Fruit fly (Drosophila melanogaster) whole organism, adult: ENCODE measurements around the gene CG14219.

ENCODE experiments used
- CG11617 ChIP-seq: fragments of 200-800 bp; sonication (Bioruptor generic); optimal IDR thresholded peaks from 2 replicates; lab custom pipeline; 2017; ENCODE audit warnings: mild to moderate bottlenecking, missing biosample characterization, missing genetic modification reagents, missing genetic modification characterization
- CG12768 ChIP-seq: fragments of 200-800 bp; sonication (Bioruptor generic); optimal IDR thresholded peaks from 2 replicates; lab custom pipeline; 2017; ENCODE audit warnings: missing biosample characterization, missing genetic modification characterization, mild to moderate bottlenecking, moderate library complexity, missing genetic modification reagents
- CG14711 ChIP-seq: fragments of 200-800 bp; sonication (Bioruptor generic); optimal IDR thresholded peaks from 2 replicates; lab custom pipeline; 2018; ENCODE audit warnings: missing biosample characterization, mild to moderate bottlenecking, missing genetic modification characterization, moderate library complexity
- CG1620 ChIP-seq: fragments of 200-800 bp; sonication (Bioruptor generic); optimal IDR thresholded peaks from 2 replicates; lab custom pipeline; 2016; ENCODE audit warnings: missing biosample characterization, missing genetic modification characterization
- CG33017 ChIP-seq: fragments of 200-800 bp; sonication (Bioruptor generic); optimal IDR thresholded peaks from 2 replicates; lab custom pipeline; 2018; ENCODE audit warnings: missing biosample characterization, mild to moderate bottlenecking, missing genetic modification characterization, moderate library complexity
- CG5204 ChIP-seq: fragments of 200-800 bp; sonication (Bioruptor generic); optimal IDR thresholded peaks from 2 replicates; lab custom pipeline; 2016; ENCODE audit warnings: missing biosample characterization, missing genetic modification characterization
- CG7045 ChIP-seq: fragments of 200-800 bp; sonication (Bioruptor generic); optimal IDR thresholded peaks from 2 replicates; lab custom pipeline; 2017; ENCODE audit warnings: missing biosample characterization, mild to moderate bottlenecking, missing genetic modification characterization
- CG7101 ChIP-seq: fragments of 200-800 bp; sonication (Bioruptor generic); optimal IDR thresholded peaks from 2 replicates; lab custom pipeline; 2018; ENCODE audit warnings: missing biosample characterization, mild to moderate bottlenecking, missing genetic modification characterization, moderate library complexity
- Clk ChIP-seq: fragments of 200-800 bp; sonication (Bioruptor generic); optimal IDR thresholded peaks from 2 replicates; lab custom pipeline; 2017; ENCODE audit warnings: missing biosample characterization, missing genetic modification characterization
- Crg-1 ChIP-seq: fragments of 200-800 bp; sonication (Bioruptor generic); optimal IDR thresholded peaks from 2 replicates; lab custom pipeline; 2016; ENCODE audit warnings: missing biosample characterization, missing genetic modification characterization
- Hr96 ChIP-seq: fragments of 200-800 bp; sonication (Bioruptor generic); optimal IDR thresholded peaks from 2 replicates; lab custom pipeline; 2016; ENCODE audit warnings: missing biosample characterization, missing genetic modification characterization
- Mnt ChIP-seq: fragments of 200-800 bp; sonication (Bioruptor generic); optimal IDR thresholded peaks from 2 replicates; lab custom pipeline; 2016; ENCODE audit warnings: missing biosample characterization, mild to moderate bottlenecking, missing genetic modification characterization
- bab1 ChIP-seq: fragments of 200-800 bp; sonication (Bioruptor generic); optimal IDR thresholded peaks from 3 replicates; lab custom pipeline; 2019; ENCODE audit warnings: missing biosample characterization, mild to moderate bottlenecking, missing genetic modification characterization, moderate library complexity
- cic ChIP-seq: fragments of 200-800 bp; sonication (Bioruptor generic); optimal IDR thresholded peaks from 2 replicates; lab custom pipeline; 2017; ENCODE audit warnings: missing biosample characterization, mild to moderate bottlenecking, missing genetic modification characterization, moderate library complexity
- cnc ChIP-seq, 2 experiments: fragments of >200 bp; optimal IDR thresholded peaks; 2 replicates each; lab custom pipeline; 2017
- kay ChIP-seq: fragments of 200-800 bp; sonication (Bioruptor generic); peaks from one replicate; lab custom pipeline; 2016; ENCODE audit warnings: missing biosample characterization, missing genetic modification characterization, borderline replicate concordance
- ovo ChIP-seq: fragments of 200-800 bp; sonication (Bioruptor generic); optimal IDR thresholded peaks from 2 replicates; lab custom pipeline; 2016; ENCODE audit warnings: missing biosample characterization, missing genetic modification characterization
- pad ChIP-seq: fragments of 200-800 bp; sonication (Bioruptor generic); optimal IDR thresholded peaks from 3 replicates; lab custom pipeline; 2017; ENCODE audit warnings: missing biosample characterization, missing genetic modification characterization, mild to moderate bottlenecking, moderate library complexity, missing genetic modification reagents
- tj ChIP-seq: fragments of 200-800 bp; sonication (Bioruptor generic); optimal IDR thresholded peaks from 3 replicates; lab custom pipeline; 2017; ENCODE audit warnings: missing biosample characterization, mild to moderate bottlenecking, missing genetic modification characterization, moderate library complexity
- toe ChIP-seq: fragments of 200-800 bp; sonication (Bioruptor generic); optimal IDR thresholded peaks from 2 replicates; lab custom pipeline; 2016; ENCODE audit warnings: missing biosample characterization, missing genetic modification characterization

Gene CG14219

DNA sequence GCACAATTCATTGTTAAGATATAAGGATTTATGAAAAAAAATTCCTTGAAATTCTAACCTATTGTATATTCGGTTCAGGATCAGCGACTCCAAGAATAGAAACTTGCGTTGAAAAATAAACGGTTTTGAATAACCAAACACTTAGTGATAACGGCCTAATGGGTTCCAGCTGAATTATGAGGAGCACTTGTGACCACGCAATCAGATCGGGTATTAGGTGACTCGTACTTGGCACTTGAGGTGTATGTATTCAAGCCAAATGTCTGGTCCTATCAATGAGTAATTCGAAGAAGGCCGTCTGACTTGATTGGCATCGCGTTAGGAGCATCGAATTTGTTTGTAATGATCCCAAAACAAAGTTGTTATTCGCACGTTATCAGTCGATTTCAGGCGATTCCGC is 609 bp upstream of the CG14219 start:
- TF ChIP-seq CG7101 (tag; lab: Kevin White, UChicago) (no peak), CG1620 (GFP tag; lab: Kevin White, UChicago) (no peak), CG11617 (GFP tag; lab: Kevin White, UChicago) (no peak), Crg-1 (GFP tag; lab: Kevin White, UChicago) (no peak), kay (GFP tag; lab: Kevin White, UChicago) (no peak), pad (no peak), CG5204 (GFP tag; lab: Kevin White, UChicago) (no peak), CG7045 (no peak), CG14711 (no peak), Hr96 (no peak), cnc (optimal IDR thresholded peaks at IDR 0.05; lab: Kevin White, UChicago) (no peak)

DNA sequence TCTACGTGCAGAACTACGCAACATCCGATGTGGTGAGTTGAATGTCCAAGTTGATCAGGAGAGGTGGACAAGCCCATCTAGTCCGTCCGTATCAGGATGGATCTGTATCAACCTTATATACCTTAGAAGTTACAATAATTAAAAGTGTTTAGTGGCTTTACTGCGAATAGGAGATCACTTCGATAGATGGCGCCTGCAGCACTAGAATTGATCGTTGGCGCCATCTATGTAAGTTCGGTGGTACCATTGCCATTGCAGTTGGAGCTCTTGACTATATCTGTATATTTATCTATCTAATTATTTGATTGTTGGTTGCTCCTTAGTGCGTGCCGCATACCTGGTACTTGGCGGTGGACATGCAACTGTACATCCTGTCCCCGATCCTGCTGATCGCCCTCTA is 4.8 kb downstream of the CG14219 start:
- TF ChIP-seq Mnt (GFP tag; lab: Kevin White, UChicago) (no peak), CG7045 (no peak), ovo (GFP tag; lab: Kevin White, UChicago) (no peak), cnc (optimal IDR thresholded peaks at IDR 0.05; lab: Kevin White, UChicago) (no peak), CG7101 (tag; lab: Kevin White, UChicago) (no peak), cic (GFP tag; lab: Kevin White, UChicago) (no peak), CG12768 (no peak), tj (GFP tag; lab: Kevin White, UChicago) (no peak)

DNA sequence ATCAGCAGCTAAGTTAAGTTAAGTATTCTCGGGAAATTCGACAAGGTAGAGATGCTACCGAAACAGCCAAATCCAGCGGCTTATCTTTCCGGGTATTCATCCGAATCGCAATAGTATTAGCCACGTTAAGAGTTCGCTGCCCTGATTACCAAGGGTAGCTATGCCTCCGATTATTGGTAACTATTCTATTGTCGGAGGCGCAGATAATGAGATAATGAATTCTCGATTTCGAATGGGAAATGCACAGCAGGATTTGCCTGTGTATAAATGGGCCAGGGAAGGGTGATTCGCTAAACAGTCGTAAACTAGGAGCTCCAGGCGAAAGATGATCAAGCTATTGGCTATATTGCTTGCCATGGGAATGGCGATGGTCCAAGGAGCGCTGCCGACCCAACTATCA is 6.7 kb downstream of the CG14219 start, which contains the start of gene CG14204:
Gene CG14204, plus strand, starts transcription at position 301 of the 400 bp plus-strand sequence.
- TF ChIP-seq CG12768 = no peak
- TF ChIP-seq cnc (optimal IDR thresholded peaks at IDR 0.05; lab: Kevin White, UChicago) = no peak
- no peak for TF ChIP-seq pad
- TF ChIP-seq Mnt (GFP tag; lab: Kevin White, UChicago) = no peak
- TF ChIP-seq CG1620 (GFP tag; lab: Kevin White, UChicago) = no peak
- TF ChIP-seq toe = no peak

DNA sequence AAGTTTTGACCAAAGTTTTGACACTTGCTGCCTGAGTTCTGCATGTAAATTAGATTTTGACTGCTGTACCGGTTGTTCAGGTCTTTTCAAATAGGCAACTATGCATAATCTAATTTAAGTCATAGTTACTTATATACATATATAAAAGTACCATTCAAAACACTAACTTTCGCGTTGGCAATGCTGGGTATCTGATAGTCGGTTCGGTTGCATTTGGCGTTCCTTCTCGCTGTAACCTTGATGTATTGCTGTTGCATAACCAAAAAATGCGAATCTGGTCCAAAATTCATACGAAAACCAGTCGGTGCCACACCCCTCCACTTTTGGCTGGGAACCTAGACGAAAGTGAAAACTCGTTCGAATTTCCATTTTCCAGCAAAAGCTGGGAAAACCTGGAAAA is 7.2 kb downstream of the CG14219 start:
- TF ChIP-seq Clk (no peak), CG14711 (no peak), ovo (GFP tag; lab: Kevin White, UChicago) (no peak), Hr96 (no peak), Mnt (GFP tag; lab: Kevin White, UChicago) (no peak), CG12768 (no peak), CG33017 (no peak), kay (GFP tag; lab: Kevin White, UChicago) (no peak), Crg-1 (GFP tag; lab: Kevin White, UChicago) (no peak), CG7101 (tag; lab: Kevin White, UChicago) (no peak), bab1 (GFP tag; lab: Kevin White, UChicago) (no peak), cic (GFP tag; lab: Kevin White, UChicago) (no peak), cnc (optimal IDR thresholded peaks at IDR 0.05; lab: Kevin White, UChicago) (no peak)

DNA sequence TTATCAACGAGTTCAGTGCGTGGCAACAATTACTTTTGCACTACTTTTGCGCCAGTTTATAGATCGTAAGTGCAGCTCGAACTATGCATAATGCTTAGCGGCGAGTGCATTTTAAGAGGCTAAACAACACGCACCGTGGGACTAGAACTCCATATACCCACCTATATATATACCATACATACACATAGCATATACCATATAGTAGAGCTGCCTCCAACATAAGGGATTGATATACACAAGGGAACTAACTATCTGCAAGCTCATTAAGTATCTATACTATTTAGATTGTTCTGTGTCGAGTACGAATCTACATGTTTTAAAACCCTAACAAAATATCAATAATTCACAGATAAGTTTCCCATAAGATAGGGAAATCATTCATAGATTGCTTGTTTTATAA is 8.1 kb downstream of the CG14219 start, which contains the start of gene CG14218:
Gene CG14218, minus strand, starts transcription at position 101 of the 400 bp plus-strand sequence.
- TF ChIP-seq CG7045 = no peak

DNA sequence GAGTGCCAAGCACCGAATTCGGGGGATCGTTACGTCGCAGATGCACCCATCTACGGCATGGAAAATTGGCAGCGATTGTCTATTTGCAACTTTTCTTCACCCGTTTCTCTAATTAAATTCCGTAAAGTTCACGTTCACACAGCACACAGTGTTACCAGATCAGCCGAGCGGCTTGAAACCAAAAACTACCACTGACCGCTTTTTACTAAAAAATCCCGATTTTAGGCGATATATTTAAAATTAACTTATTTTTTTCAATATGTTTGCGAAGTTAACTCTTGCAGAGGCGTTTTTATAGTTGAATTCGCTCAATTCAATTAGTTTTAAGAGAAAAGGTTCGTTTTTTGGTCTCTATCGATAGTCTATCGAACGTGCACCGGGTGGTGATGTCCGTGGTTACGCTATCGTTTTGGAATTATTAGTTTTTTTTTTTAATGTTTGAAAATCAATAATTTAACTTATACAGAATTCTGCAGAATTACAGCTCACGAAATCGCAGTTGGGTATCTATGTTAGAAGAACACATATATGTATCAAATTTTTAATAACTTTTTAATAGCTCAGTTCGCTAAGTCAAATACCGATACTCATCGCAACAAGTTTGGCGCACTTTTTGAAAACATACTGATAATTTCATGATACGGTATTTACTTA is 10.2 kb downstream of the CG14219 start, which contains the start of gene Tao:
Gene Tao, minus strand, starts transcription at position 153 of the 654 bp plus-strand sequence.
- no peak for TF ChIP-seq Clk
- no peak for TF ChIP-seq CG12768
- TF ChIP-seq Mnt (GFP tag; lab: Kevin White, UChicago) = no peak
- no peak for TF ChIP-seq Crg-1 (GFP tag; lab: Kevin White, UChicago)
- TF ChIP-seq CG11617 (GFP tag; lab: Kevin White, UChicago) = no peak
- TF ChIP-seq ovo (GFP tag; lab: Kevin White, UChicago) = no peak
- TF ChIP-seq Hr96 = no peak
- no peak for TF ChIP-seq CG7045
- no peak for TF ChIP-seq cic (GFP tag; lab: Kevin White, UChicago)
- TF ChIP-seq CG5204 (GFP tag; lab: Kevin White, UChicago) = no peak
- TF ChIP-seq cnc (optimal IDR thresholded peaks at IDR 0.05; lab: Kevin White, UChicago) = no peak
- no peak for TF ChIP-seq tj (GFP tag; lab: Kevin White, UChicago)
- TF ChIP-seq bab1 (GFP tag; lab: Kevin White, UChicago) = no peak
- TF ChIP-seq pad = no peak
- no peak for TF ChIP-seq kay (GFP tag; lab: Kevin White, UChicago)
- no peak for TF ChIP-seq CG33017
- TF ChIP-seq CG1620 (GFP tag; lab: Kevin White, UChicago) = no peak
- TF ChIP-seq CG14711 = no peak

DNA sequence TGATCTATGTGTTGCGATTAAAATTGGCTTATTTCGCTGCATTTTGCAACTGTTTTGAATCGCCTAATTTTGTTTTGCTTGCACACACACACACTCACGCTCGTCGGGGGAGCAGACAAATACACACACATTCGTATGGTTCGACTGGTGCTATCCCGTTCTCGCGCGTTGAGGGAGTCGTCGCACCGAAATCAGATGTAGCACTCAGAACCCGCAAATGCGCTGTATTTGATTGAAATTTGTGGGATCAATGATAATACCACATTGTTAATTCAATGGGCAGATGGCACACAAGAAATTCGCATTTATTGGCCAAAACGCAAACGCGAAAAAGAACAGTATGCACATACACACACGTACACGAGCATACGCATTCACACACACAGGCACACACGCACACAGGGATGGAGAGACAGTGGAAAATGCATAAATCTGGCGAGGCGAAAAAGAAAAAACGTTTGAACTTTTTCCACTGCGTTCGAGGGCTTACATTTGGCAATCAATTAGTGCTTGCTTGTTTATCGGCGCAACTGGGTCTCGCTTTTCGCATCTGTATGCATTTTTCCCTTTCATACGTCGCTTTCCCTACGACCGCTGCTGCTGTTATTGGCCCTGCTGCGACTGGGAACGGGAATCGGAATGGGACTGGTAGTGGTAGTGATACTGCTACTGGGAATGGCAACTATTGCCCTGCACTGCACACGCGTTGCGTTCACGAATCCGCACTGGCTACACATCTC is 10.9 kb downstream of the CG14219 start:
- TF ChIP-seq CG11617 (GFP tag; lab: Kevin White, UChicago) (peak; percentile 18), CG12768 (no peak), CG7045 (no peak), kay (GFP tag; lab: Kevin White, UChicago) (no peak), tj (GFP tag; lab: Kevin White, UChicago) (peak; percentile 41), cic (GFP tag; lab: Kevin White, UChicago) (no peak), CG5204 (GFP tag; lab: Kevin White, UChicago) (no peak), bab1 (GFP tag; lab: Kevin White, UChicago) (no peak), Crg-1 (GFP tag; lab: Kevin White, UChicago) (no peak), Hr96 (peak; percentile 62), CG14711 (no peak), CG7101 (tag; lab: Kevin White, UChicago) (peak; percentile 30), pad (peak; percentile 31), cnc (optimal IDR thresholded peaks at IDR 0.05; lab: Kevin White, UChicago) (no peak), CG33017 (peak; percentile 2), Mnt (GFP tag; lab: Kevin White, UChicago) (peak; percentile 26), toe (no peak), Clk (no peak)
